Worm (Caenorhabditis elegans) whole organism, late embryonic: ENCODE data around the gene par-5.

Experiments used
- Y22D7AL.16 ChIP-seq: sonication (generic microtip); optimal IDR thresholded peaks from 2 replicates; lab custom pipeline; 2016; ENCODE audit warnings: missing genetic modification characterization, missing compliant biosample characterization
- ama-1 ChIP-seq: fragments of 150-350 bp; optimal IDR thresholded peaks from 2 replicates; lab custom pipeline; 2014
- ceh-22 ChIP-seq: sonication (generic microtip); optimal IDR thresholded peaks from 2 replicates; lab custom pipeline; 2017; ENCODE audit warnings: missing biosample characterization, missing genetic modification characterization
- ceh-9 ChIP-seq: sonication (generic microtip); optimal IDR thresholded peaks from 2 replicates; lab custom pipeline; 2016; ENCODE audit warnings: mild to moderate bottlenecking, missing genetic modification characterization, inconsistent platforms, missing compliant biosample characterization
- lim-6 ChIP-seq: sonication (generic microtip); optimal IDR thresholded peaks from 2 replicates; lab custom pipeline; 2016; ENCODE audit warnings: missing genetic modification characterization, missing compliant biosample characterization
- lin-11 ChIP-seq: fragments of 200-800 bp; sonication (Bioruptor generic); optimal IDR thresholded peaks from 2 replicates; lab custom pipeline; 2018; ENCODE audit warnings: mild to moderate bottlenecking, missing genetic modification characterization, missing compliant biosample characterization
- mec-3 ChIP-seq: sonication (generic microtip); optimal IDR thresholded peaks from 2 replicates; lab custom pipeline; 2016; ENCODE audit warnings: borderline replicate concordance, missing genetic modification characterization, missing compliant biosample characterization
- nhr-11 ChIP-seq: fragments of 150-350 bp; optimal IDR thresholded peaks from 2 replicates; lab custom pipeline; 2014; ENCODE audit warnings: missing biosample characterization, missing genetic modification characterization
- sox-2 ChIP-seq: fragments of 200-800 bp; sonication (Bioruptor generic); IDR thresholded peaks from 2 replicates; pipeline ENCODE4 v1.3.6; 2022; ENCODE audit warnings: missing genetic modification reagents, missing genetic modification characterization, missing compliant biosample characterization
- sox-4 ChIP-seq: sonication (generic microtip); optimal IDR thresholded peaks from 2 replicates; lab custom pipeline; 2017; ENCODE audit warnings: mild to moderate bottlenecking, missing genetic modification characterization, inconsistent platforms, missing compliant biosample characterization

DNA sequence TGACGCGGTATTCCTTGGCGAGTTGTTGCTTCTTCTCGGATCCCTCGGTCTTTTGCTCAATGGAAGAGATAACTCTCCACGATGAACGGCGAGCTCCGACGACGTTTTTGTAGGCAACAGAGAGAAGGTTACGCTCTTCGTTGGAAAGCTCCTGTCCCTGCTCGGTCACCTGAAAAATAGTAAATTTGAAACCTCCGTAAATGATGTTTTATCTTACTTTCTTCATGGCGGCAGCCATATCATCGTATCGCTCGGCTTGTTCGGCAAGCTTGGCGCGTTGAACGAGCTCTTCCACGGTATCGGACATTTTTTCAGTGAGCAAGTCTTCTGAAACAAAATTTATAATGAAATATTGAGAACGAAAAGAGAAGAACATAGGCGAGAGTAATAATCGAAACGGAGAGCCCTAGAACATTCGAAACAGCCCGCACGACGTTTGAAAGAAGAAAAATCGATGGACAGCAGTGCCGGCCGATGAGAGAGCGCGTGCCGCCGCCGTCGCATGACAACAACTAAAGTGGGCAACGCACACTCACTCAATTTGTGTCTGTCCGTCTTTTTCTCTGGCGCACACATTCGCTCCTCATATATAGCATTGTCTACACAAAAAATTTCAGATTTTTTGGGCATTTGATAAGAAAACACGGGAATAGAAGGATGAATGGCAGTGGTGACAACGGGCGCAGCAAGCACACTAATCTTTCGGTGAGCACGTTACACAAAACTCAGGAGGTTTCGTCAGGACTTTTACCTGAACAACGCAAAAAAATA lies at the start of gene par-5, which contains the start of gene M117.3:
- TF ChIP-seq mec-3 (tag; lab: Kevin White, UChicago) (no peak), ama-1 (lab: Kevin White, UChicago) (no peak), lin-11 (tag; lab: Kevin White, UChicago) (no peak), Y22D7AL.16 (no peak), nhr-11 (tag; lab: Kevin White, UChicago) (no peak), ceh-22 (tag; lab: Kevin White, UChicago) (no peak), ceh-9 (no peak), sox-4 (tag; lab: Kevin White, UChicago) (no peak), sox-2 (GFP tag; lab: Robert Waterston, UW) (no peak), lim-6 (tag; lab: Kevin White, UChicago) (no peak)
